Worm (Caenorhabditis elegans) whole organism, young adult: ENCODE results near the gene acr-20.

ENCODE experiments used
- B0019.2 ChIP-seq: fragments of 200-800 bp; sonication (Bioruptor generic); conservative IDR thresholded peaks from 2 replicates; pipeline ENCODE4 v1.3.6; 2022; ENCODE audit warnings: missing genetic modification reagents, missing genetic modification characterization, missing compliant biosample characterization
- C06A6.2 ChIP-seq: fragments of 200-800 bp; sonication (Bioruptor generic); conservative IDR thresholded peaks from 2 replicates; pipeline ENCODE4 v1.3.6; 2022; ENCODE audit warnings: missing genetic modification characterization, missing compliant biosample characterization
- D2030.7 ChIP-seq: fragments of 200-800 bp; sonication (Bioruptor generic); IDR thresholded peaks from 2 replicates; pipeline ENCODE4 v1.3.6; 2022; ENCODE audit warnings: missing genetic modification reagents, missing genetic modification characterization, missing compliant biosample characterization
- F23B12.7 ChIP-seq: sonication (generic microtip); optimal IDR thresholded peaks from 2 replicates; lab custom pipeline; 2017; ENCODE audit warnings: missing genetic modification characterization, mild to moderate bottlenecking, missing compliant biosample characterization, antibody characterized with exemption, moderate library complexity; ENCODE audit not compliant: insufficient read depth
- F49E8.2 ChIP-seq: sonication (generic microtip); optimal IDR thresholded peaks from 3 replicates; lab custom pipeline; 2017; ENCODE audit warnings: missing genetic modification characterization, mild to moderate bottlenecking, missing compliant biosample characterization, antibody characterized with exemption, moderate library complexity; ENCODE audit not compliant: insufficient read depth
- F55B11.4 ChIP-seq: sonication (generic microtip); optimal IDR thresholded peaks from 2 replicates; lab custom pipeline; 2016; ENCODE audit warnings: missing compliant biosample characterization, missing genetic modification characterization, borderline replicate concordance; ENCODE audit not compliant: insufficient read depth
- K12H6.12 ChIP-seq: fragments of 200-800 bp; sonication (Bioruptor generic); optimal IDR thresholded peaks from 2 replicates; lab custom pipeline; 2018; ENCODE audit warnings: mild to moderate bottlenecking, missing genetic modification characterization, missing compliant biosample characterization
- bed-1 ChIP-seq: fragments of 200-800 bp; sonication (Bioruptor generic); IDR thresholded peaks from 2 replicates; pipeline ENCODE4 v1.3.6; 2022; ENCODE audit warnings: missing genetic modification reagents, missing genetic modification characterization, missing compliant biosample characterization
- cebp-1 ChIP-seq, 2 experiments: fragments of 200-800 bp in 1 of 2; sonication (Bioruptor generic) in 1 of 2; sonication (generic microtip) in 1 of 2; IDR thresholded peaks in 1 of 2; optimal IDR thresholded peaks in 1 of 2; 2 replicates each; pipeline versions ENCODE4 v1.3.6 to Lab custom; 2017 to 2022; ENCODE audit warnings: missing compliant biosample characterization in 2 of 2, missing genetic modification characterization in 2 of 2, mild to moderate bottlenecking in 1 of 2, missing genetic modification reagents in 1 of 2, moderate library complexity in 1 of 2
- ceh-27 ChIP-seq: fragments of 200-800 bp; sonication (Bioruptor generic); optimal IDR thresholded peaks from 2 replicates; lab custom pipeline; 2018; ENCODE audit warnings: mild to moderate bottlenecking, missing genetic modification characterization, moderate library complexity, missing compliant biosample characterization
- dpff-1 ChIP-seq: sonication (generic microtip); optimal IDR thresholded peaks from 2 replicates; lab custom pipeline; 2017; ENCODE audit warnings: mild to moderate bottlenecking, missing genetic modification characterization, missing compliant biosample characterization
- dpl-1 ChIP-seq: fragments of 150-350 bp; optimal IDR thresholded peaks from 2 replicates; lab custom pipeline; 2014; ENCODE audit warnings: missing biosample characterization, missing genetic modification reagents, missing genetic modification characterization
- ekl-4 ChIP-seq: fragments of 200-800 bp; sonication (Bioruptor generic); IDR thresholded peaks from 2 replicates; pipeline ENCODE4 v1.3.6; 2022; ENCODE audit warnings: missing genetic modification reagents, missing genetic modification characterization, missing compliant biosample characterization
- gei-17 ChIP-seq: fragments of 200-800 bp; sonication (Bioruptor generic); optimal IDR thresholded peaks from 2 replicates; lab custom pipeline; 2018; ENCODE audit warnings: mild to moderate bottlenecking, missing genetic modification characterization, missing compliant biosample characterization
- him-1 ChIP-seq: sonication (generic microtip); optimal IDR thresholded peaks from 2 replicates; lab custom pipeline; 2016; ENCODE audit warnings: missing genotype, missing genetic modification reagents, missing genetic modification characterization, missing compliant biosample characterization
- hmg-1.2 ChIP-seq: fragments of 200-800 bp; sonication (Bioruptor generic); IDR thresholded peaks from 2 replicates; pipeline ENCODE4 v1.3.6; 2022; ENCODE audit warnings: missing genetic modification reagents, missing genetic modification characterization, missing compliant biosample characterization
- let-607 ChIP-seq, 2 experiments: fragments of 200-800 bp in 1 of 2; sonication (Bioruptor generic) in 1 of 2; sonication (generic microtip) in 1 of 2; optimal IDR thresholded peaks; 2 replicates each; lab custom pipeline; 2016 to 2018; ENCODE audit warnings: mild to moderate bottlenecking in 2 of 2, missing compliant biosample characterization in 2 of 2, missing genetic modification characterization in 2 of 2, moderate library complexity in 2 of 2, missing genotype in 1 of 2
- lin-54 ChIP-seq: fragments of 200-800 bp; sonication (Bioruptor generic); optimal IDR thresholded peaks from 2 replicates; lab custom pipeline; 2018; ENCODE audit warnings: mild to moderate bottlenecking, missing genetic modification characterization, missing compliant biosample characterization
- lsl-1 ChIP-seq: fragments of 200-800 bp; sonication (Bioruptor generic); optimal IDR thresholded peaks from 2 replicates; lab custom pipeline; 2018; ENCODE audit warnings: mild to moderate bottlenecking, missing genetic modification characterization, moderate library complexity, missing compliant biosample characterization
- lsy-27 ChIP-seq: sonication (generic microtip); optimal IDR thresholded peaks from 2 replicates; lab custom pipeline; 2017; ENCODE audit warnings: missing genetic modification characterization, mild to moderate bottlenecking, missing compliant biosample characterization, antibody characterized with exemption, missing genotype, borderline replicate concordance; ENCODE audit not compliant: insufficient read depth
- madf-6 ChIP-seq: fragments of 200-800 bp; sonication (Bioruptor generic); IDR thresholded peaks from 2 replicates; pipeline ENCODE4 v1.3.6; 2022; ENCODE audit warnings: missing genetic modification reagents, missing genetic modification characterization, missing compliant biosample characterization
- snpc-1.1 ChIP-seq: sonication (generic microtip); optimal IDR thresholded peaks from 2 replicates; lab custom pipeline; 2017; ENCODE audit warnings: missing genetic modification characterization, mild to moderate bottlenecking, missing compliant biosample characterization, antibody characterized with exemption, moderate library complexity, missing genotype, missing genetic modification reagents; ENCODE audit not compliant: insufficient read depth
- snpc-3.4 ChIP-seq: sonication (generic microtip); optimal IDR thresholded peaks from 2 replicates; lab custom pipeline; 2017; ENCODE audit warnings: missing genetic modification characterization, mild to moderate bottlenecking, missing compliant biosample characterization, antibody characterized with exemption, moderate library complexity, missing genotype, missing genetic modification reagents
- snpc-4 ChIP-seq, 5 experiments: fragments of 150-350 bp in 1 of 5; sonication (generic microtip) in 4 of 5; optimal IDR thresholded peaks; 2 replicates each; lab custom pipeline; 2014 to 2018; ENCODE audit warnings: missing genetic modification characterization in 5 of 5, missing biosample characterization in 3 of 5, antibody characterized with exemption in 2 of 5, mild to moderate bottlenecking in 2 of 5, missing compliant biosample characterization in 2 of 5, missing genotype in 2 of 5, moderate library complexity in 2 of 5, missing genetic modification reagents in 1 of 5
- sptf-2 ChIP-seq: fragments of 200-800 bp; sonication (Bioruptor generic); optimal IDR thresholded peaks from 2 replicates; lab custom pipeline; 2018; ENCODE audit warnings: mild to moderate bottlenecking, missing genetic modification characterization, missing compliant biosample characterization
- tbp1 ChIP-seq: fragments of 200-800 bp; sonication (Bioruptor generic); optimal IDR thresholded peaks from 2 replicates; lab custom pipeline; 2018; ENCODE audit warnings: mild to moderate bottlenecking, missing genetic modification characterization, missing compliant biosample characterization
- unc-130 ChIP-seq: sonication (generic microtip); optimal IDR thresholded peaks from 2 replicates; lab custom pipeline; 2016; ENCODE audit warnings: missing genetic modification reagents, missing genetic modification characterization, missing compliant biosample characterization
- zfh-2 ChIP-seq: fragments of 200-800 bp; sonication (Bioruptor generic); conservative IDR thresholded peaks from 2 replicates; pipeline ENCODE4 v1.3.6; 2022; ENCODE audit warnings: missing genetic modification reagents, missing genetic modification characterization, missing compliant biosample characterization
- ztf-18 ChIP-seq: sonication (generic microtip); optimal IDR thresholded peaks from 2 replicates; lab custom pipeline; 2016; ENCODE audit warnings: missing genotype, mild to moderate bottlenecking, missing genetic modification characterization, missing compliant biosample characterization

The acr-20 gene

ce11 chrII:14365182-14365751 is 12.4 kb downstream of the acr-20 start, which contains the start of gene imb-2 (continued):
- TF ChIP-seq snpc-4 (GFP tag; optimal IDR thresholded peaks at IDR 0.05; lab: Kevin White, UChicago) (no peak), snpc-4 (tag; optimal IDR thresholded peaks at IDR 0.05; lab: Kevin White, UChicago) (peak in 2 of 4 experiments; percentile 20 to 38), D2030.7 (GFP tag; lab: Robert Waterston, UW) (peak; percentile 40; the same call in 1 of the 2 replicates), dpl-1 (GFP tag; lab: Kevin White, UChicago) (peak; percentile 39), him-1 (tag; lab: Kevin White, UChicago) (peak; percentile 3), hmg-1.2 (GFP tag; lab: Robert Waterston, UW) (peak; percentile 10; the same call in 1 of the 2 replicates), let-607 (tag; optimal IDR thresholded peaks at IDR 0.05; lab: Kevin White, UChicago) (peak in 1 of 2 experiments; percentile 15), madf-6 (GFP tag; lab: Robert Waterston, UW) (peak; percentile 84), ztf-18 (tag; lab: Kevin White, UChicago) (peak; percentile 89), cebp-1 (GFP tag; IDR thresholded peaks at IDR 0.05; lab: Robert Waterston, UW) (no peak), cebp-1 (tag; optimal IDR thresholded peaks at IDR 0.05; lab: Kevin White, UChicago) (peak; percentile 38), ceh-27 (GFP tag; lab: Kevin White, UChicago) (peak; percentile 12), F23B12.7 (tag; lab: Kevin White, UChicago) (no peak), unc-130 (GFP tag; lab: Kevin White, UChicago) (peak; percentile 12), lsl-1 (peak; percentile 88), K12H6.12 (tag; lab: Kevin White, UChicago) (peak; percentile 60), F49E8.2 (tag; lab: Kevin White, UChicago) (peak; percentile 3), lin-54 (GFP tag; lab: Kevin White, UChicago) (peak; percentile 68), snpc-3.4 (tag; lab: Kevin White, UChicago) (peak; percentile 13), ekl-4 (GFP tag; lab: Robert Waterston, UW) (no peak)

DNA sequence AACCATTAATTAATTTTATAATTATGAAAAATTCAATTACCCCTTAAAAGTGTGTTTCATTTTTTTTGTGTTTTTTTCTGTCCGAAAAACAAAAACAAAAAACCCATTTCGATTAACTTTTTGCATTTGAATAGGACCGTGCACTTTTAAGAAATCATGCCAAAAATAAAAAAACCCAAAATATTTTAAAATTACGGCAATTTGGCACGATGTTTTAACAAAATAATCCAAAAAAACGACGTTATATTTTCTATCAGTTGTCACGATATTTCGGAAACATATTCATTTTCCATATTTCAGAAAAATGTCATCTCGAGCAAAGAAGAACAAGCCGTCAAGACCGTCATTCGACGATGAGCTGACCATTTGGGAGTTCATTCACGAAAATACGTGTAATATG is 16.0 kb downstream of the acr-20 start, which contains the start of gene tebp-1:
Gene tebp-1 (plus strand): TSS at position 301 of the 400 bp plus-strand sequence.
- TF ChIP-seq hmg-1.2 (GFP tag; lab: Robert Waterston, UW) (no peak), unc-130 (GFP tag; lab: Kevin White, UChicago) (no peak), C06A6.2 (no peak), B0019.2 (GFP tag; lab: Robert Waterston, UW) (no peak), lsy-27 (tag; lab: Kevin White, UChicago) (no peak), cebp-1 (GFP tag; IDR thresholded peaks at IDR 0.05; lab: Robert Waterston, UW) (no peak), cebp-1 (tag; optimal IDR thresholded peaks at IDR 0.05; lab: Kevin White, UChicago) (no peak), him-1 (tag; lab: Kevin White, UChicago) (no peak), gei-17 (GFP tag; lab: Kevin White, UChicago) (no peak)

DNA sequence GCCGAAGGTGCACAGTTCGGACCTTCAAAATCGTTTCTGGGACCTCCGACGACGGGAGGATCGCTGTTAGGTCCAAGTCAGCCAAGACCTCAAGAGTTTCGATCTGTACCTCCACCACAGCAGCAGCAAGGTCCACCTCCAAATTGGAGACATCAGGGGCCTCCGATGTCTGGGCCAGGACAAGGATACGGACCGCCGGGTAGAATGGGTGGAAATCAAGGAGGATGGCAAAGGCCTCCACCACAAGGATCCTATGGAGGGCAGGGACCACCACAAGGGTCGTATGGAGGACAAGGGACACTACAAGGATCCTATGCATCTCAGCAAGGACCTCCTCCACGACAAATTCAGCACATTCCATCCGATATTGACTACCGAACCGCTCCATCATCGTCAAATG is 17.0 kb downstream of the acr-20 start:
- TF ChIP-seq bed-1, result 0 out of 2 replicates have a peak, but pooled peaks have one; percentile 4
- no peak for TF ChIP-seq F55B11.4 (tag; lab: Kevin White, UChicago)
- peak; percentile 52; the same call in 1 of the 2 replicates for TF ChIP-seq zfh-2 (GFP tag; lab: Robert Waterston, UW)

ce11 chrII:14359007-14359406 is 18.7 kb downstream of the acr-20 start:
- TF ChIP-seq zfh-2 (GFP tag; lab: Robert Waterston, UW) (no peak), tbp1 (GFP tag; lab: Kevin White, UChicago) (no peak), dpff-1 (tag; lab: Kevin White, UChicago) (no peak), sptf-2 (GFP tag; lab: Kevin White, UChicago) (no peak), snpc-1.1 (tag; lab: Kevin White, UChicago) (peak; percentile 8)
- TF ChIP-seq, all 124 proteins: peak for 1
